Worm (Caenorhabditis elegans) whole organism, mixed stage, embryonic: ENCODE results near the gene fbxa-210.

Experiments
- M03D4.4 ChIP-seq: sonication (generic microtip); optimal IDR thresholded peaks from 2 replicates; lab custom pipeline; 2017; ENCODE audit warnings: mild to moderate bottlenecking, missing genetic modification characterization, missing compliant biosample characterization
- ceh-39 ChIP-seq: fragments of 150-350 bp; optimal IDR thresholded peaks from 2 replicates; lab custom pipeline; 2014; ENCODE audit warnings: missing biosample characterization, missing genetic modification characterization
- ceh-83 ChIP-seq: fragments of 200-800 bp; sonication (Bioruptor generic); optimal IDR thresholded peaks from 2 replicates; lab custom pipeline; 2018; ENCODE audit warnings: mild to moderate bottlenecking, missing genetic modification characterization, missing compliant biosample characterization
- ces-1 ChIP-seq: fragments of 150-350 bp; optimal IDR thresholded peaks from 2 replicates; lab custom pipeline; 2014; ENCODE audit warnings: missing biosample characterization, missing genetic modification reagents, missing genetic modification characterization
- elt-1 ChIP-seq: sonication (generic microtip); optimal IDR thresholded peaks from 2 replicates; lab custom pipeline; 2017; ENCODE audit warnings: missing genetic modification characterization, mild to moderate bottlenecking, missing compliant biosample characterization, antibody characterized with exemption, moderate library complexity, borderline replicate concordance; ENCODE audit not compliant: insufficient read depth
- lin-13 ChIP-seq: fragments of 150-350 bp; optimal IDR thresholded peaks from 2 replicates; lab custom pipeline; 2014; ENCODE audit warnings: missing biosample characterization, missing genetic modification characterization
- lsy-2 ChIP-seq: fragments of 150-350 bp; optimal IDR thresholded peaks from 2 replicates; lab custom pipeline; 2014; ENCODE audit warnings: missing biosample characterization, missing genetic modification characterization
- mep-1 ChIP-seq: fragments of 150-350 bp; optimal IDR thresholded peaks from 2 replicates; lab custom pipeline; 2017; ENCODE audit warnings: missing biosample characterization, missing genetic modification reagents, missing genetic modification characterization, inconsistent platforms
- nhr-237 ChIP-seq: fragments of 150-350 bp; optimal IDR thresholded peaks from 2 replicates; lab custom pipeline; 2014; ENCODE audit warnings: missing biosample characterization, missing genetic modification characterization
- nhr-28 ChIP-seq: fragments of 150-350 bp; optimal IDR thresholded peaks from 2 replicates; lab custom pipeline; 2014; ENCODE audit warnings: missing biosample characterization, missing genetic modification characterization
- tbx-8 ChIP-seq: fragments of 200-800 bp; sonication (Bioruptor generic); optimal IDR thresholded peaks from 2 replicates; lab custom pipeline; 2018; ENCODE audit warnings: mild to moderate bottlenecking, missing genetic modification characterization, moderate library complexity, missing compliant biosample characterization
- unc-39 ChIP-seq: fragments of 150-350 bp; optimal IDR thresholded peaks from 2 replicates; lab custom pipeline; 2014; ENCODE audit warnings: missing biosample characterization, missing genetic modification characterization
- unc-62 ChIP-seq: fragments of 150-350 bp; optimal IDR thresholded peaks from 2 replicates; lab custom pipeline; 2014; ENCODE audit warnings: missing biosample characterization, missing genetic modification reagents, missing genetic modification characterization
- ztf-11 ChIP-seq: fragments of 150-350 bp; optimal IDR thresholded peaks from 2 replicates; lab custom pipeline; 2014; ENCODE audit warnings: missing biosample characterization, missing genetic modification characterization

DNA sequence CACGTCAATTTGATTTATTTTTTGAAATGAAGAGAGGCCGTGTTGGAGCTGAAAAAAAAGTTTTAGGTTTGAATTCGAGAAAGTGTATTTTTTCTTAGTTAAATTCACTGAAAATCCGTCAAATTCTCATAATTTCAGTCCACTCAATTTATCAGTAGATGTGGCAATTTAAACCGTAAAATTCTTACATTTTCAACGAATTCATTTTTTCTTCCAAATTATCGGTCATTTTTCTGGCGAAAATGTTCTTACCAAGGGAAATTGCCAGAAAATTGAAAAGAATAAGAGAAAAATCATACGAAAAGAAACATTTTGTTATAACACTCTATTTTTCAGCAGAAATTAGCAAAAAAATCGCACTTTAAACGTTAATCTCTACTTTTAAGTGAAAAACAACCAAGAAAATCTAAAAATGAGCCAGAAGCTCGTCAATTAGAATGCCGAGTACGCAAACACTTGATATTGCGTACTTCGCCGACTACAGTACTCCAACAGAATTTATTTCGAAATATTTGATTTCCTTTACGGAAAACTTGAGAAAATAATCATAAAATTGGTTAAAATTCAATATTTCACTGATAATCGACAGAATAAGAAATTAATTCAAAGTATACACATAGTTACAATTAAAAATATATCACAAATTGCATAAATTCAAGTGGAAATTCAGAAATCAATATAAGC lies 39.9 kb upstream of the fbxa-210 start, which contains the start of gene fbxa-106:
- TF ChIP-seq nhr-28 (tag; lab: Kevin White, UChicago): no peak
- TF ChIP-seq unc-39 (tag; lab: Kevin White, UChicago): no peak
- TF ChIP-seq elt-1: no peak
- no peak for TF ChIP-seq ceh-83 (GFP tag; lab: Kevin White, UChicago)
- no peak for TF ChIP-seq nhr-237 (tag; lab: Kevin White, UChicago)
- no peak for TF ChIP-seq ces-1 (GFP tag; lab: Kevin White, UChicago)
- TF ChIP-seq lsy-2: no peak
- no peak for TF ChIP-seq ceh-39 (tag; lab: Kevin White, UChicago)
- no peak for TF ChIP-seq mep-1 (tag; lab: Kevin White, UChicago)
- TF ChIP-seq M03D4.4 (tag; lab: Kevin White, UChicago): no peak
- TF ChIP-seq unc-62 (GFP tag; lab: Kevin White, UChicago): no peak
- no peak for TF ChIP-seq ztf-11 (tag; lab: Kevin White, UChicago)
- no peak for TF ChIP-seq tbx-8
- TF ChIP-seq lin-13 (tag; lab: Kevin White, UChicago): no peak
